Worm (Caenorhabditis elegans): Measurements from ENCODE around the gene vmo-1.
A peak's percentile ranks its signal among the peaks of the same experiment; 100 is the strongest.

vmo-1 gene

ce11 chrV:20552971-20553370 is at the start of gene vmo-1:
TSS of gene vmo-1 (minus strand) at chrV:20553071.
- no peak for TF ChIP-seq ztf-29 (GFP tag; IDR thresholded peaks at IDR 0.05)
- TF ChIP-seq cog-1 (tag; optimal IDR thresholded peaks at IDR 0.05) = no peak
- no peak for TF ChIP-seq ztf-23 (GFP tag; IDR thresholded peaks at IDR 0.05)
- TF ChIP-seq flt-1 (GFP tag; IDR thresholded peaks at IDR 0.05) = no peak
- no peak for TF ChIP-seq T22C8.4 (GFP tag; IDR thresholded peaks at IDR 0.05)
- no peak for TF ChIP-seq med-1 (GFP tag; optimal IDR thresholded peaks at IDR 0.05; ENCODE audit: insufficient read depth)
- TF ChIP-seq ref-1 (GFP tag; conservative IDR thresholded peaks at IDR 0.05) = no peak
- TF ChIP-seq klf-2 (GFP tag; conservative IDR thresholded peaks at IDR 0.05) = no peak
- no peak for TF ChIP-seq tab-1 (GFP tag; IDR thresholded peaks at IDR 0.05)

ce11 chrV:20600704-20601103 is 47.8 kb upstream of the vmo-1 start:
- TF ChIP-seq flt-1 (GFP tag; IDR thresholded peaks at IDR 0.05) (no peak), ztf-29 (GFP tag; IDR thresholded peaks at IDR 0.05) (no peak), ztf-23 (GFP tag; IDR thresholded peaks at IDR 0.05) (no peak), T22C8.4 (GFP tag; IDR thresholded peaks at IDR 0.05) (no peak), klf-2 (GFP tag; conservative IDR thresholded peaks at IDR 0.05) (no peak), cog-1 (tag; optimal IDR thresholded peaks at IDR 0.05) (no peak), med-1 (GFP tag; optimal IDR thresholded peaks at IDR 0.05; ENCODE audit: insufficient read depth) (no peak), tab-1 (GFP tag; IDR thresholded peaks at IDR 0.05) (no peak), ref-1 (GFP tag; conservative IDR thresholded peaks at IDR 0.05) (no peak)

DNA sequence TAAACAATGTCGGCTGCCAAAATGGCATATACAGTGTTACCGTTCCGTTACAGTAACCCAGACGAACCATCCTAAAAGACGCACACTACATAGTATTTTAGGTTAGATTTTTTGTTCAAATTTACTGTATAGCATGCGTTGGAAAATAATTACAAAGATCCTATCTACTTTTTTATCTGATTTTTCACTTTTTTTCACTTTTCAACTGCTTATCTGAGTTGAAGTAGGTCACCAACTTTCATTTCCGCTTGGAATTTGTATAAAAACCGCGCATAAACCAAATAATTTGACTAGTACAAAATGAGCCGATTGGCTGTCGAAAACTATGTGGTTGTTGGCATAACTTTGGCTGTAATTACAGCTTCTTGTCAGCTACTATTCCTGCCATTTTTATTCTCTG is 46.9 kb upstream of the vmo-1 start, which contains the start of gene col-163:
Gene col-163 (plus strand): TSS at position 301 of the 400 bp plus-strand sequence.
- TF ChIP-seq ztf-23 (GFP tag; IDR thresholded peaks at IDR 0.05) = no peak

DNA sequence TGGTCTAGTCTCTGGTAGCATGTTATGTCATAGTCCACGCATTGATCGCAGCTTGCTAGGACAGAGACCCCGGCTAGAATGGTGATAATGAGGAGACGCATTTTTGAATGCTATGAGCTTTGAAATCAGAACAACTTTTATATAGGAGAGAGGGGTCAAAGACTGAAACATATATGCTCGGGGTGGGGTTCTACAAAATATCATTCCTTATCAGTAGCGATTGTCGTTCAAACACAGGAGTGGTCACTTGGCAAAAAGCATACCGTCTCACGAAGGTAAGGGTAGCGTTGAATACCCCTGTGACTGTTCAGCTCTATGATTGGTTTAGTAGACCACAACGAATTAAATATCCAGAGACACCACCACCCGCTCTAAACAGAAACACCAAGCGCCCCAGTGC is 44.2 kb upstream of the vmo-1 start, which contains the start of gene F46B3.1:
Gene F46B3.1 (minus strand): TSS at position 101 of the 400 bp plus-strand sequence.
- TF ChIP-seq tab-1 (GFP tag; IDR thresholded peaks at IDR 0.05) (no peak), klf-2 (GFP tag; conservative IDR thresholded peaks at IDR 0.05) (no peak), ztf-29 (GFP tag; IDR thresholded peaks at IDR 0.05) (no peak), flt-1 (GFP tag; IDR thresholded peaks at IDR 0.05) (no peak), T22C8.4 (GFP tag; IDR thresholded peaks at IDR 0.05) (no peak), ref-1 (GFP tag; conservative IDR thresholded peaks at IDR 0.05) (no peak), ztf-23 (GFP tag; IDR thresholded peaks at IDR 0.05) (no peak), cog-1 (tag; optimal IDR thresholded peaks at IDR 0.05) (no peak), med-1 (GFP tag; optimal IDR thresholded peaks at IDR 0.05; ENCODE audit: insufficient read depth) (no peak)

DNA sequence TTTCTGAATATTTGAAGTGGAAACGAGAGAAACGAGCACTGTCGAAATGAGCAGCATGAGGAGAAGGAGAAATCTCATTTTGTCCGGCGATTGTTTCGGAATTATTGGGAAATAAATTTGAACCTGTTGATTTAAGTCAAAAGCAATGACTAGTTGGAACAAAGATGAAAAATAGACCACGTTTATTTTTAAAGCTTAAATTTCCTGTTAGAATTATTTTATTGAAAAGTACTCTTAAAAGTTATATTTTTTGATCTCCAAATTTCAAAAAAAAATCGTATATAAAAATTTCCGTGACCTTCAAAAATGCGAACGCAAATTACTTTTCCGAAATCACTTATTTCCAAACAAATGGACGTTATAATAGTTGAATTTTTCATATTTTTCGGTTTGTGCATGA is 42.8 kb upstream of the vmo-1 start, which contains the start of gene F26F2.11:
Gene F26F2.11 (minus strand): TSS at position 101 of the 400 bp plus-strand sequence.
- no peak for TF ChIP-seq klf-2 (GFP tag; conservative IDR thresholded peaks at IDR 0.05)
- TF ChIP-seq flt-1 (GFP tag; IDR thresholded peaks at IDR 0.05) = no peak
- TF ChIP-seq tab-1 (GFP tag; IDR thresholded peaks at IDR 0.05) = no peak
- TF ChIP-seq cog-1 (tag; optimal IDR thresholded peaks at IDR 0.05) = no peak
- no peak for TF ChIP-seq ztf-29 (GFP tag; IDR thresholded peaks at IDR 0.05)
- no peak for TF ChIP-seq T22C8.4 (GFP tag; IDR thresholded peaks at IDR 0.05)
- TF ChIP-seq med-1 (GFP tag; optimal IDR thresholded peaks at IDR 0.05; ENCODE audit: insufficient read depth) = no peak
- TF ChIP-seq ztf-23 (GFP tag; IDR thresholded peaks at IDR 0.05) = no peak
- TF ChIP-seq ref-1 (GFP tag; conservative IDR thresholded peaks at IDR 0.05) = no peak

- TF ChIP-seq cog-1 (tag; optimal IDR thresholded peaks at IDR 0.05) = no peak
- TF ChIP-seq flt-1 (GFP tag; IDR thresholded peaks at IDR 0.05) = no peak
- no peak for TF ChIP-seq med-1 (GFP tag; optimal IDR thresholded peaks at IDR 0.05; ENCODE audit: insufficient read depth)
- no peak for TF ChIP-seq ref-1 (GFP tag; conservative IDR thresholded peaks at IDR 0.05)
- no peak for TF ChIP-seq ztf-23 (GFP tag; IDR thresholded peaks at IDR 0.05)
- no peak for TF ChIP-seq tab-1 (GFP tag; IDR thresholded peaks at IDR 0.05)
Measured at ce11 chrV:20594746-20595145, 41.9 kb upstream of the vmo-1 start, which contains the start of gene F26F2.10. TSS of gene F26F2.10 (minus strand) at chrV:20594846.

ce11 chrV:20580511-20581040 is 27.7 kb upstream of the vmo-1 start, which contains the start of gene F26F2.7:
TSS of gene F26F2.7 (plus strand) at chrV:20580990.
- TF ChIP-seq ref-1 (GFP tag; conservative IDR thresholded peaks at IDR 0.05) (no peak), med-1 (GFP tag; optimal IDR thresholded peaks at IDR 0.05; ENCODE audit: insufficient read depth) (no peak), ztf-23 (GFP tag; IDR thresholded peaks at IDR 0.05) (peak; percentile 56; the same call in 1 of the 2 replicates), cog-1 (tag; optimal IDR thresholded peaks at IDR 0.05) (peak; percentile 81), tab-1 (GFP tag; IDR thresholded peaks at IDR 0.05) (peak; percentile 69; the same call in 1 of the 2 replicates), flt-1 (GFP tag; IDR thresholded peaks at IDR 0.05) (0 out of 2 replicates have a peak, but pooled peaks have one; percentile 50)

DNA sequence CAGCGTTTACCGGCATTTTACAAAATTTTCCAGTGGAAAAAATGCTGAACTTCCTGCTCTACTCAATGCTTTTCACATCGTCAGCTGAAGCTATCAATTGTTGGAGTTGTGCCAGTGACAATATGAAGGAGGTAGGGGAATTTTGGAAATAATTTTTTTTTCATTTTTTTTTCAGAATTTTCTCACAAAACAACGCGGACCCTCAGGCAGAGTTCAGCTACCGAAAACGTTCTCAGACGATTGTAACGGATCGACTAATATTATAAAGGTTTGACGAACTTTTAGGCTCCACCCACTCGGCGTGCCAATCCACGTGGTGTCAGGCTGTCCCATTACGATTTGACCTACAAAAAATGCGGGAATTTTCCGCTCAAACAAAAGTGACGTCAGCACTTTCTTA is 26.7 kb upstream of the vmo-1 start, which contains the start of gene F26F2.8:
Gene F26F2.8 (plus strand): TSS at position 13 of the 400 bp plus-strand sequence.
- TF ChIP-seq ref-1 (GFP tag; conservative IDR thresholded peaks at IDR 0.05) (no peak), ztf-29 (GFP tag; IDR thresholded peaks at IDR 0.05) (no peak), klf-2 (GFP tag; conservative IDR thresholded peaks at IDR 0.05) (no peak), T22C8.4 (GFP tag; IDR thresholded peaks at IDR 0.05) (no peak), flt-1 (GFP tag; IDR thresholded peaks at IDR 0.05) (no peak), cog-1 (tag; optimal IDR thresholded peaks at IDR 0.05) (no peak)

DNA sequence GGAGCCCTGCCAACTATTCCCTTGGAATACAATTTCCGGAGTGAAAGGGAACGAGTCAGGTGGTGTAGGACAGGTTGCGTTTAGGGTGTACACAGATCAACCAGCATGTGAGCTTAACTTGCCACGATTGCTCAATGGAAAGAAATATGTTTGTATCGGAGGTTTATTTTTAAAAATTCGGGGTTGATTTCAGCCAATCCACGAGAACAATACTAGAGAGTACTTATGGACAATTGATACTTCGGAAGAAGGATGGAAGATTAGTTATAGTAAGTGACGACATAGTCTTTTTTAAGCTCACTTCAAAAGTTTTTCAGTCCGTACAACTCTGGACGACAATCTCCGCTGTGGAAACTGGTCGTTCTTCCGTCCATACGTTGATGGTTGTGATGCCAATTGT is 22.0 kb upstream of the vmo-1 start:
- TF ChIP-seq med-1 (GFP tag; optimal IDR thresholded peaks at IDR 0.05; ENCODE audit: insufficient read depth) = no peak
- TF ChIP-seq flt-1 (GFP tag; IDR thresholded peaks at IDR 0.05) = no peak
- TF ChIP-seq cog-1 (tag; optimal IDR thresholded peaks at IDR 0.05) = no peak
- TF ChIP-seq tab-1 (GFP tag; IDR thresholded peaks at IDR 0.05) = no peak
- TF ChIP-seq klf-2 (GFP tag; conservative IDR thresholded peaks at IDR 0.05) = no peak
- no peak for TF ChIP-seq ref-1 (GFP tag; conservative IDR thresholded peaks at IDR 0.05)
- TF ChIP-seq ztf-23 (GFP tag; IDR thresholded peaks at IDR 0.05) = no peak
- no peak for TF ChIP-seq T22C8.4 (GFP tag; IDR thresholded peaks at IDR 0.05)
- TF ChIP-seq ztf-29 (GFP tag; IDR thresholded peaks at IDR 0.05) = no peak

ce11 chrV:20574314-20574713 is 21.4 kb upstream of the vmo-1 start, which contains the start of gene clec-263:
TSS of gene clec-263 (plus strand) at chrV:20574614.
- no peak for TF ChIP-seq tab-1 (GFP tag; IDR thresholded peaks at IDR 0.05)
- no peak for TF ChIP-seq T22C8.4 (GFP tag; IDR thresholded peaks at IDR 0.05)
- no peak for TF ChIP-seq flt-1 (GFP tag; IDR thresholded peaks at IDR 0.05)
- TF ChIP-seq cog-1 (tag; optimal IDR thresholded peaks at IDR 0.05) = no peak
- no peak for TF ChIP-seq ztf-23 (GFP tag; IDR thresholded peaks at IDR 0.05)
- no peak for TF ChIP-seq klf-2 (GFP tag; conservative IDR thresholded peaks at IDR 0.05)
- no peak for TF ChIP-seq ref-1 (GFP tag; conservative IDR thresholded peaks at IDR 0.05)
- TF ChIP-seq med-1 (GFP tag; optimal IDR thresholded peaks at IDR 0.05; ENCODE audit: insufficient read depth) = no peak
- TF ChIP-seq ztf-29 (GFP tag; IDR thresholded peaks at IDR 0.05) = no peak
